Fruit fly (Drosophila melanogaster) whole organism, embryonic: ENCODE data around the gene numb.
A peak's percentile ranks its signal among the peaks of the same experiment; 100 is the strongest.

Source experiments
- C15 ChIP-seq: fragments of 200-800 bp; sonication (Bioruptor generic); IDR thresholded peaks from 3 replicates; pipeline ENCODE4 v1.3.6; 2022; ENCODE audit warnings: missing biosample characterization, missing genetic modification characterization
- CG11456 ChIP-seq: fragments of 200-800 bp; sonication (Bioruptor generic); IDR thresholded peaks from 3 replicates; pipeline ENCODE4 v1.3.6; 2022; ENCODE audit warnings: missing biosample characterization, missing genetic modification characterization
- CG11696 ChIP-seq: fragments of 200-800 bp; sonication (Bioruptor generic); IDR thresholded peaks from 2 replicates; pipeline ENCODE4 v1.3.6; 2022; ENCODE audit warnings: missing biosample characterization, missing genetic modification characterization
- CG13624 ChIP-seq: fragments of 200-800 bp; sonication (Bioruptor generic); optimal IDR thresholded peaks from 2 replicates; lab custom pipeline; 2016; ENCODE audit warnings: missing biosample characterization, missing genetic modification characterization
- CG17186 ChIP-seq: fragments of 200-800 bp; sonication (Bioruptor generic); optimal IDR thresholded peaks from 3 replicates; lab custom pipeline; 2017; ENCODE audit warnings: missing biosample characterization, missing genetic modification reagents, missing genetic modification characterization
- CG17359 ChIP-seq: fragments of 200-800 bp; sonication (Bioruptor generic); optimal IDR thresholded peaks from 3 replicates; lab custom pipeline; 2018; ENCODE audit warnings: missing biosample characterization, mild to moderate bottlenecking, missing genetic modification characterization, moderate library complexity
- CG17612 ChIP-seq: fragments of 200-800 bp; sonication (Bioruptor generic); IDR thresholded peaks from 2 replicates; pipeline ENCODE4 v1.3.6; 2022; ENCODE audit warnings: missing biosample characterization, missing genetic modification characterization
- CG18476 ChIP-seq: fragments of 200-800 bp; sonication (Bioruptor generic); optimal IDR thresholded peaks from 2 replicates; lab custom pipeline; 2016; ENCODE audit warnings: missing biosample characterization, mild to moderate bottlenecking, missing genetic modification characterization
- CG18619 ChIP-seq: fragments of 200-800 bp; sonication (Bioruptor generic); optimal IDR thresholded peaks from 3 replicates; lab custom pipeline; 2017; ENCODE audit warnings: missing biosample characterization, mild to moderate bottlenecking, missing genetic modification characterization
- CG2712 ChIP-seq: fragments of 200-800 bp; optimal IDR thresholded peaks from 3 replicates; lab custom pipeline; 2019; ENCODE audit warnings: missing biosample characterization, mild to moderate bottlenecking, missing genetic modification characterization, moderate library complexity
- CG30403 ChIP-seq: fragments of 200-800 bp; sonication (Bioruptor generic); optimal IDR thresholded peaks from 3 replicates; lab custom pipeline; 2016; ENCODE audit warnings: missing biosample characterization, missing genetic modification characterization
- CG3065 ChIP-seq: fragments of 200-800 bp; sonication (Bioruptor generic); optimal IDR thresholded peaks from 2 replicates; lab custom pipeline; 2016; ENCODE audit warnings: missing biosample characterization, missing genetic modification characterization
- CG3281 ChIP-seq: fragments of 200-800 bp; sonication (Bioruptor generic); optimal IDR thresholded peaks from 3 replicates; lab custom pipeline; 2017; ENCODE audit warnings: missing biosample characterization, mild to moderate bottlenecking, missing genetic modification characterization
- CG3838 ChIP-seq: fragments of 200-800 bp; sonication (Bioruptor generic); optimal IDR thresholded peaks from 3 replicates; lab custom pipeline; 2016; ENCODE audit warnings: missing biosample characterization, missing genetic modification characterization
- CG6175 ChIP-seq: fragments of 200-800 bp; sonication (Bioruptor generic); IDR thresholded peaks from 3 replicates; pipeline ENCODE4 v1.3.6; 2022; ENCODE audit warnings: missing biosample characterization, missing genetic modification characterization
- CG6683 ChIP-seq: fragments of 200-800 bp; sonication (Bioruptor generic); optimal IDR thresholded peaks from 2 replicates; lab custom pipeline; 2017; ENCODE audit warnings: missing biosample characterization, mild to moderate bottlenecking, missing genetic modification characterization, missing genetic modification reagents
- CG7786 ChIP-seq: fragments of 200-800 bp; sonication (Bioruptor generic); optimal IDR thresholded peaks from 2 replicates; lab custom pipeline; 2016; ENCODE audit warnings: missing biosample characterization, missing genetic modification characterization
- CG8089 ChIP-seq: fragments of 200-800 bp; sonication (Bioruptor generic); optimal IDR thresholded peaks from 3 replicates; lab custom pipeline; 2016; ENCODE audit warnings: missing biosample characterization, missing genetic modification characterization
- Camta ChIP-seq: fragments of 200-800 bp; sonication (Bioruptor generic); optimal IDR thresholded peaks from 2 replicates; lab custom pipeline; 2016; ENCODE audit warnings: missing biosample characterization, missing genetic modification characterization
- CkIIα-i1 ChIP-seq: fragments of 200-800 bp; sonication (Bioruptor generic); IDR thresholded peaks from 2 replicates; pipeline ENCODE4 v1.3.6; 2022; ENCODE audit warnings: missing biosample characterization, missing genetic modification characterization
- Dad ChIP-seq: fragments of 200-800 bp; sonication (Bioruptor generic); optimal IDR thresholded peaks from 3 replicates; lab custom pipeline; 2016; ENCODE audit warnings: missing biosample characterization, missing genetic modification characterization
- Deaf1 ChIP-seq: fragments of 200-800 bp; optimal IDR thresholded peaks from 3 replicates; lab custom pipeline; 2019; ENCODE audit warnings: missing biosample characterization, mild to moderate bottlenecking, missing genetic modification characterization, moderate library complexity
- HLH3B ChIP-seq: fragments of 200-800 bp; sonication (Bioruptor generic); IDR thresholded peaks from 2 replicates; pipeline ENCODE4 v1.3.6; 2022; ENCODE audit warnings: missing biosample characterization, missing genetic modification characterization
- Hmr ChIP-seq: fragments of 200-800 bp; sonication (Bioruptor generic); optimal IDR thresholded peaks from 3 replicates; lab custom pipeline; 2017; ENCODE audit warnings: mild to moderate bottlenecking, missing biosample characterization, missing genetic modification reagents, missing genetic modification characterization
- Hr51 ChIP-seq, 2 experiments: fragments of 200-800 bp; sonication (Bioruptor generic); optimal IDR thresholded peaks; 2 replicates in 1 of 2; 3 replicates in 1 of 2; lab custom pipeline; 2016 to 2018; ENCODE audit warnings: missing biosample characterization in 2 of 2, missing genetic modification characterization in 2 of 2, mild to moderate bottlenecking in 1 of 2, moderate library complexity in 1 of 2
- Hsf ChIP-seq: fragments of 200-800 bp; sonication (Bioruptor generic); optimal IDR thresholded peaks from 3 replicates; lab custom pipeline; 2016; ENCODE audit warnings: missing biosample characterization, missing genetic modification characterization
- Jarid2 ChIP-seq: fragments of 200-800 bp; sonication (Bioruptor generic); optimal IDR thresholded peaks from 3 replicates; lab custom pipeline; 2017; ENCODE audit warnings: mild to moderate bottlenecking, missing biosample characterization, missing genetic modification reagents, missing genetic modification characterization
- NC2α ChIP-seq: fragments of 200-800 bp; sonication (Bioruptor generic); optimal IDR thresholded peaks from 2 replicates; lab custom pipeline; 2016; ENCODE audit warnings: missing biosample characterization, missing genetic modification characterization
- Six4 ChIP-seq: fragments of 200-800 bp; sonication (Bioruptor generic); optimal IDR thresholded peaks from 2 replicates; lab custom pipeline; 2016; ENCODE audit warnings: missing biosample characterization, missing genetic modification characterization
- Sry-β ChIP-seq: fragments of 200-800 bp; sonication (Bioruptor generic); optimal IDR thresholded peaks from 2 replicates; lab custom pipeline; 2018; ENCODE audit warnings: missing biosample characterization, mild to moderate bottlenecking, missing genetic modification characterization, moderate library complexity
- ac ChIP-seq: fragments of 200-800 bp; sonication (Bioruptor generic); optimal IDR thresholded peaks from 3 replicates; lab custom pipeline; 2017; ENCODE audit warnings: missing biosample characterization, mild to moderate bottlenecking, missing genetic modification characterization
- bcd ChIP-seq: fragments of 200-800 bp; sonication (Bioruptor generic); optimal IDR thresholded peaks from 2 replicates; lab custom pipeline; 2017; ENCODE audit warnings: missing biosample characterization, mild to moderate bottlenecking, missing genetic modification characterization
- cato ChIP-seq: fragments of 200-800 bp; sonication (Bioruptor generic); optimal IDR thresholded peaks from 2 replicates; lab custom pipeline; 2016; ENCODE audit warnings: missing biosample characterization, missing genetic modification characterization, borderline replicate concordance
- cg ChIP-seq: fragments of 200-800 bp; sonication (Bioruptor generic); optimal IDR thresholded peaks from 3 replicates; lab custom pipeline; 2019; ENCODE audit warnings: missing biosample characterization, mild to moderate bottlenecking, missing genetic modification characterization, moderate library complexity
- crol ChIP-seq: fragments of 200-800 bp; sonication (Bioruptor generic); IDR thresholded peaks from 2 replicates; pipeline ENCODE4 v1.3.6; 2022; ENCODE audit warnings: missing biosample characterization, missing genetic modification characterization
- danr ChIP-seq: fragments of 200-800 bp; sonication (Bioruptor generic); IDR thresholded peaks from 2 replicates; pipeline ENCODE4 v1.3.6; 2022; ENCODE audit warnings: missing biosample characterization, missing genetic modification characterization
- fd64A ChIP-seq: fragments of 200-800 bp; sonication (Bioruptor generic); optimal IDR thresholded peaks from 3 replicates; lab custom pipeline; 2018; ENCODE audit warnings: missing biosample characterization, mild to moderate bottlenecking, missing genetic modification characterization
- h ChIP-seq: fragments of >200 bp; optimal IDR thresholded peaks from 2 replicates; lab custom pipeline; 2017
- klu ChIP-seq: fragments of 200-800 bp; sonication (Bioruptor generic); IDR thresholded peaks from 2 replicates; pipeline ENCODE4 v1.3.6; 2022; ENCODE audit warnings: missing biosample characterization, missing genetic modification characterization
- lbe ChIP-seq: fragments of 200-800 bp; sonication (Bioruptor generic); optimal IDR thresholded peaks from 2 replicates; lab custom pipeline; 2016; ENCODE audit warnings: missing biosample characterization, mild to moderate bottlenecking, missing genetic modification characterization
- mld ChIP-seq: fragments of 200-800 bp; sonication (Bioruptor generic); IDR thresholded peaks from 3 replicates; pipeline ENCODE4 v1.3.6; 2022; ENCODE audit warnings: missing biosample characterization, missing genetic modification characterization; ENCODE audit not compliant: partially characterized antibody
- onecut ChIP-seq: fragments of 200-800 bp; sonication (Bioruptor generic); IDR thresholded peaks from 2 replicates; pipeline ENCODE4 v1.3.6; 2022; ENCODE audit warnings: missing biosample characterization, missing genetic modification characterization
- pho ChIP-seq: fragments of 200-800 bp; sonication (Bioruptor generic); optimal IDR thresholded peaks from 2 replicates; lab custom pipeline; 2016; ENCODE audit warnings: missing biosample characterization, missing genetic modification characterization
- psq ChIP-seq: fragments of 200-800 bp; sonication (Bioruptor generic); optimal IDR thresholded peaks from 2 replicates; lab custom pipeline; 2017; ENCODE audit warnings: missing biosample characterization, missing genetic modification characterization
- run ChIP-seq: fragments of 200-800 bp; sonication (Bioruptor generic); optimal IDR thresholded peaks from 3 replicates; lab custom pipeline; 2018; ENCODE audit warnings: missing biosample characterization, mild to moderate bottlenecking, missing genetic modification characterization
- slou ChIP-seq: fragments of 200-800 bp; sonication (Bioruptor generic); optimal IDR thresholded peaks from 3 replicates; lab custom pipeline; 2016; ENCODE audit warnings: missing biosample characterization, missing genetic modification characterization
- tap ChIP-seq: fragments of 200-800 bp; optimal IDR thresholded peaks from 3 replicates; lab custom pipeline; 2019; ENCODE audit warnings: missing biosample characterization, mild to moderate bottlenecking, missing genetic modification characterization, moderate library complexity
- usp ChIP-seq: fragments of >200 bp; optimal IDR thresholded peaks from 2 replicates; lab custom pipeline; 2017; ENCODE audit warnings: missing biosample characterization, missing genetic modification characterization
- vfl ChIP-seq: fragments of 200-800 bp; sonication (Bioruptor generic); optimal IDR thresholded peaks from 2 replicates; lab custom pipeline; 2016; ENCODE audit warnings: missing biosample characterization, missing genetic modification characterization
- zfh1 ChIP-seq: fragments of 200-800 bp; sonication (Bioruptor generic); IDR thresholded peaks from 3 replicates; pipeline ENCODE4 v1.3.6; 2022; ENCODE audit warnings: missing biosample characterization, missing genetic modification characterization
- zfh2 ChIP-seq: fragments of 200-800 bp; sonication (Bioruptor generic); optimal IDR thresholded peaks from 2 replicates; lab custom pipeline; 2016; ENCODE audit warnings: missing biosample characterization, missing genetic modification characterization

The numb gene

DNA sequence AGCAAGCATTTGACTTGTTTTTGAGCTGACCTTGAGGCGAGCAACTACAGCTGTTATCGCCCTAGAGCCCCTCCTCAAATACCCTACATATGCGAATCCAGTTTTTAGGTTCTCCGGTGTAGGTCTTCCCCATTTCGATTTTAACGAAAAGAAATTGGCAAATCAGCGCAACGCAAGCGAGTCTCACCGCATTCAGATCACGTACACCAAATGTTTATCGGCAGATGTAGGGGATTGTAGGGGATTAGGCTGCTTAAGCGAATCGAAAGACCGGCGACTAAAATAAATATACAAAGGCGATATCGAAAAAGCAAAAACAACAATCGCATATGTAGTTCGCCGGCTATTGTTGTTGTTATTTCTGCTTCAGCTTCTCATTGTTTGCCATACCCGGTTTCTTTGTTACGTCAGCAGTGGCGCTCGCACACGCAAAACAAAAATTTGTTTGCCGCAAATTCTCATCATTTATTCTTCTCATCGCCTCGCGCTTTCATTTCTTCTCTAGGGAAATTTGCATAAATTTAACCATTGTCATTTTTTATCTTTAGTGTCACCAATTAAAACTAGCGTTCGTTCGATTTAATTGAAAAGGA, 49.2 kb upstream of the numb start (continued):
- TF ChIP-seq CG18619 (GFP tag; lab: Kevin White, UChicago) = peak; percentile 69
- TF ChIP-seq run = no peak
- peak; percentile 50; the same call in 1 of the 3 replicates for TF ChIP-seq C15
- no peak for TF ChIP-seq Sry-β
- no peak for TF ChIP-seq h (lab: Kevin White, UChicago)
- no peak for TF ChIP-seq CG6683 (GFP tag; lab: Kevin White, UChicago)
- peak; percentile 75 for TF ChIP-seq CG30403 (GFP tag; lab: Kevin White, UChicago)
- TF ChIP-seq Hr51 (GFP tag; optimal IDR thresholded peaks at IDR 0.05; lab: Kevin White, UChicago) = peak; percentile 53 to 58
- peak; percentile 82 for TF ChIP-seq CG13624 (GFP tag; lab: Kevin White, UChicago)
- no peak for TF ChIP-seq CG3838
- peak; percentile 43 for TF ChIP-seq CG17359 (tag; lab: Kevin White, UChicago)
- TF ChIP-seq fd64A (GFP tag; lab: Kevin White, UChicago) = no peak
- peak; percentile 92 for TF ChIP-seq zfh2 (GFP tag; lab: Kevin White, UChicago)
- peak; percentile 58; the same call in 2 of the 3 replicates for TF ChIP-seq zfh1 (GFP tag; lab: Robert Waterston, UW)
- no peak for TF ChIP-seq CG8089 (GFP tag; lab: Kevin White, UChicago)
- peak; percentile 80 for TF ChIP-seq pho (GFP tag; lab: Kevin White, UChicago)
- peak; percentile 52 for TF ChIP-seq slou (GFP tag; lab: Kevin White, UChicago)
- TF ChIP-seq CG3065 (GFP tag; lab: Kevin White, UChicago) = no peak
- TF ChIP-seq CG7786 (GFP tag; lab: Kevin White, UChicago) = peak; percentile 86
- peak; percentile 42 for TF ChIP-seq Dad
- peak; percentile 87 for TF ChIP-seq CG11456 (GFP tag; lab: Robert Waterston, UW)
- no peak for TF ChIP-seq CG17186 (GFP tag; lab: Kevin White, UChicago)
- peak; percentile 51; the same call in 1 of the 3 replicates for TF ChIP-seq CG6175 (GFP tag; lab: Robert Waterston, UW)
- TF ChIP-seq Hmr (GFP tag; lab: Kevin White, UChicago) = peak; percentile 81
- no peak for TF ChIP-seq crol (GFP tag; lab: Robert Waterston, UW)
- no peak for TF ChIP-seq usp
- TF ChIP-seq CkIIα-i1 = 0 out of 2 replicates have a peak, but pooled peaks have one; percentile 14
- TF ChIP-seq onecut (GFP tag; lab: Robert Waterston, UW) = no peak
- peak; percentile 52; the same call in 1 of the 2 replicates for TF ChIP-seq danr (GFP tag; lab: Robert Waterston, UW)
- no peak for TF ChIP-seq Jarid2 (GFP tag; lab: Kevin White, UChicago)
- peak; percentile 10 for TF ChIP-seq Deaf1 (tag; lab: Kevin White, UChicago)
- TF ChIP-seq vfl (GFP tag; lab: Kevin White, UChicago) = peak; percentile 81
- TF ChIP-seq psq = peak; percentile 28
- TF ChIP-seq CG2712 (tag; lab: Kevin White, UChicago) = peak; percentile 45
- no peak for TF ChIP-seq tap (tag; lab: Kevin White, UChicago)
- peak; percentile 59 for TF ChIP-seq Hsf (GFP tag; lab: Kevin White, UChicago)
- no peak for TF ChIP-seq mld (GFP tag; lab: Robert Waterston, UW)
- TF ChIP-seq Six4 (GFP tag; lab: Kevin White, UChicago) = peak; percentile 18
- TF ChIP-seq cg (GFP tag; lab: Kevin White, UChicago) = no peak
- TF ChIP-seq CG18476 (GFP tag; lab: Kevin White, UChicago) = peak; percentile 20
- TF ChIP-seq HLH3B (GFP tag; lab: Robert Waterston, UW) = peak; percentile 54
- TF ChIP-seq ac (GFP tag; lab: Kevin White, UChicago) = no peak
- peak; percentile 65 for TF ChIP-seq CG11696
- TF ChIP-seq CG17612 = peak; percentile 30; the same call in 1 of the 2 replicates
- TF ChIP-seq Camta = peak; percentile 48
- TF ChIP-seq klu = peak; percentile 44; the same call in 1 of the 2 replicates
- TF ChIP-seq cato (GFP tag; lab: Kevin White, UChicago) = no peak
- TF ChIP-seq CG3281 (GFP tag; lab: Kevin White, UChicago) = peak; percentile 71
- TF ChIP-seq NC2α (GFP tag; lab: Kevin White, UChicago) = no peak
- peak; percentile 82 for TF ChIP-seq bcd
- TF ChIP-seq lbe = peak; percentile 63
